Worm (Caenorhabditis elegans): ENCODE results near the gene Y51A2D.18.

Y51A2D.18 gene

ce11 chrV:18487158-18487557, at the start of gene Y51A2D.18:
Gene Y51A2D.18, minus strand, starts transcription at chrV:18487258.
- TF ChIP-seq ZK546.5 (tag; optimal IDR thresholded peaks at IDR 0.05) (no peak), blmp-1 (tag; optimal IDR thresholded peaks at IDR 0.05; ENCODE audit: insufficient read depth) (no peak)

DNA sequence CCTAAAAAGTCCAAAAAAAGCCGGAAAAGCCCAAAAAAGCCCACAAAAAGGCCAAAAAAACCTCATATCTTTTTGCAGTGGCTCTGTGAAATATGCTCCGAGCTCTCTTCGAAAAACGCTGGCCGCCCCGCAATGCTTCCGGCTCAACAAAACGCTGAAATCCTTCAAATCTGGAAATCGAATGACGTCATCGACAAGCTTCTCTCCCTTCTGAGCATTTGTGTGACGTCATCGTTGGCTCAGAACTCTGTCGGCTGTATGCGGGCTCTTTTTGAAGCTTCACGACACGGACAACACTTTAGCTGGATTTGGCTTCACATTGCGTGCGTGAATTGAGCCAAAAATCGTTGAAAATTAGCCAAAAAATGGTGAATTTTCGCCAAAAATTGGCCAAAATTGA, 49.0 kb upstream of the Y51A2D.18 start:
- TF ChIP-seq mbf-1 (tag; optimal IDR thresholded peaks at IDR 0.05): no peak
- no peak for TF ChIP-seq C34F6.9 (tag; optimal IDR thresholded peaks at IDR 0.05)
- TF ChIP-seq sma-3 (GFP tag; optimal IDR thresholded peaks at IDR 0.05): no peak
- TF ChIP-seq nhr-12 (tag; optimal IDR thresholded peaks at IDR 0.05): no peak
- TF ChIP-seq crh-2 (tag; optimal IDR thresholded peaks at IDR 0.05): no peak
- TF ChIP-seq ama-1 (optimal IDR thresholded peaks at IDR 0.05): no peak
- no peak for TF ChIP-seq lin-39 (tag; optimal IDR thresholded peaks at IDR 0.05)
- no peak for TF ChIP-seq unc-39 (tag; optimal IDR thresholded peaks at IDR 0.05)
- no peak for TF ChIP-seq elt-3 (tag; optimal IDR thresholded peaks at IDR 0.05)
- TF ChIP-seq aly-2 (tag; optimal IDR thresholded peaks at IDR 0.05): no peak
- no peak for TF ChIP-seq ceh-82 (tag; optimal IDR thresholded peaks at IDR 0.05)
- no peak for TF ChIP-seq sem-4 (tag; optimal IDR thresholded peaks at IDR 0.05)
- no peak for TF ChIP-seq gmeb-1 (tag; optimal IDR thresholded peaks at IDR 0.05)
- no peak for TF ChIP-seq Y55F3AM.14 (GFP tag; optimal IDR thresholded peaks at IDR 0.05)
- TF ChIP-seq mdl-1 (tag; optimal IDR thresholded peaks at IDR 0.05): no peak
- no peak for TF ChIP-seq ZK546.5 (tag; optimal IDR thresholded peaks at IDR 0.05)
- no peak for TF ChIP-seq nhr-129 (tag; optimal IDR thresholded peaks at IDR 0.05)

ce11 chrV:18533606-18534005, 46.5 kb upstream of the Y51A2D.18 start, which contains the start of gene ints-5:
Gene ints-5, plus strand, starts transcription at chrV:18533953.
- TF ChIP-seq lin-13 (GFP tag; optimal IDR thresholded peaks at IDR 0.05): peak; percentile 61
- TF ChIP-seq egl-27 (tag; optimal IDR thresholded peaks at IDR 0.05): no peak
- no peak for TF ChIP-seq fos-1 (tag; optimal IDR thresholded peaks at IDR 0.05)
- TF ChIP-seq aly-2 (tag; optimal IDR thresholded peaks at IDR 0.05): no peak
- TF ChIP-seq nhr-129 (tag; optimal IDR thresholded peaks at IDR 0.05): peak; percentile 30
- peak; percentile 2 for TF ChIP-seq F13H6.1 (tag; optimal IDR thresholded peaks at IDR 0.05)
- peak; percentile 6 for TF ChIP-seq nhr-21 (tag; optimal IDR thresholded peaks at IDR 0.05)
- TF ChIP-seq skn-1 (tag; optimal IDR thresholded peaks at IDR 0.05): no peak
- peak; percentile 65 for TF ChIP-seq R02D3.7 (tag; optimal IDR thresholded peaks at IDR 0.05)
- peak; percentile 63 for TF ChIP-seq gmeb-1 (tag; optimal IDR thresholded peaks at IDR 0.05)
- no peak for TF ChIP-seq elt-1 (tag; optimal IDR thresholded peaks at IDR 0.05)
- no peak for TF ChIP-seq Y55F3AM.14 (GFP tag; optimal IDR thresholded peaks at IDR 0.05)
- peak; percentile 71 for TF ChIP-seq unc-55 (GFP tag; optimal IDR thresholded peaks at IDR 0.05)
- peak; percentile 20 to 70 for TF ChIP-seq lsy-2 (tag; optimal IDR thresholded peaks at IDR 0.05)
- TF ChIP-seq nhr-12 (tag; optimal IDR thresholded peaks at IDR 0.05): no peak
- peak; percentile 27 for TF ChIP-seq lin-11 (tag; optimal IDR thresholded peaks at IDR 0.05)
- TF ChIP-seq nhr-6 (tag; optimal IDR thresholded peaks at IDR 0.05): peak; percentile 17
- TF ChIP-seq ceh-16 (tag; optimal IDR thresholded peaks at IDR 0.05): no peak
- no peak for TF ChIP-seq nhr-23 (tag; optimal IDR thresholded peaks at IDR 0.05)
- TF ChIP-seq C34F6.9 (tag; optimal IDR thresholded peaks at IDR 0.05): peak; percentile 61
- TF ChIP-seq blmp-1 (tag; optimal IDR thresholded peaks at IDR 0.05; ENCODE audit: insufficient read depth): no peak
- TF ChIP-seq lin-39 (tag; optimal IDR thresholded peaks at IDR 0.05): no peak
- TF ChIP-seq unc-39 (tag; optimal IDR thresholded peaks at IDR 0.05): no peak
- peak; percentile 42 for TF ChIP-seq snpc-4 (tag; optimal IDR thresholded peaks at IDR 0.05)
- peak; percentile 45 for TF ChIP-seq sma-3 (GFP tag; optimal IDR thresholded peaks at IDR 0.05)
- TF ChIP-seq crh-2 (tag; optimal IDR thresholded peaks at IDR 0.05): no peak
- TF ChIP-seq nhr-25 (tag; optimal IDR thresholded peaks at IDR 0.05): no peak

DNA sequence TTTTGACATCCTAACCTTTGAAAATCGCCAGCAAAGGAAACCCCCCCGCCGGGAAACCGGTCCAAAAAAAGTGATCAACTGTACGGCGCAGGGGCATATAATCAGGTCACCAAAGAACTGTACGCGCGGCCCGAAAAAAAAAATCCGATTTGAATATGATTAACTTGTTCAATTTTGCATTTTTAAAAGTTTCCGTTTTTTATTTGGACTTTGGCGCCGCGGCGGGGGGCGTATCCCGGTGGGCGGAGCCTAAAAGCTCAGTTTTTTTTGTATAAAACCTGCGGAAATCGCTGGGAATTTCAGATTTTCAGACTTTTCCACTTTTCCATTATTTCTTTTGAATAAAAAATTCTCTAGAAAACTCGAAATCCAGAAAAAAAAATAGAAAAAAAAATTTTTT, 37.4 kb upstream of the Y51A2D.18 start, which contains the start of gene hmit-1.2:
Gene hmit-1.2, plus strand, starts transcription at position 301 of the 400 bp plus-strand sequence.
- no peak for TF ChIP-seq lin-39 (tag; optimal IDR thresholded peaks at IDR 0.05)

DNA sequence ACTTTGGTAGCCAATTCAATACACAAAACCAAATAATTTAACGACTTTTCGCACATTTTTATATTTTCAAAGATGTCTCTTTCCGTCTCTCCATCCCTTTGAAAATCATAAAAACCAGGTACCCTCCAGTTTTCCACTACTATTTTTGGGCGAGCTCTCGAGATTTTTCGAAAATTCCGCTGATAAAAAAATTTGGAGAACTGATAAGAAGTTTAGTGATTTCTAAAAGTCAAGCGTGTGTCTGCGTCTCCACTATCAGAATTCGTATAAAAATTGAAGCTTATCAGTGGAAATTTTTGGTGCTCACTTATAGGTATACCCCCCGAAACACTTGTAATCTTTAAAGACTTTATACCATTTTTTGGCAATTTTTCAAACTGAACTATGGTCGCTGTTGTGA, 29.4 kb upstream of the Y51A2D.18 start, which contains the start of gene hmit-1.1:
Gene hmit-1.1, plus strand, starts transcription at position 294 of the 400 bp plus-strand sequence.
- TF ChIP-seq unc-62 (GFP tag; optimal IDR thresholded peaks at IDR 0.05) (no peak), fos-1 (tag; optimal IDR thresholded peaks at IDR 0.05) (peak; percentile 52)

All from whole organism, L2 larva.